Worm (Caenorhabditis elegans) whole organism, L1 larva: ENCODE results near the gene T24C4.2.

Source experiments
- C04F5.9 ChIP-seq: sonication (generic microtip); optimal IDR thresholded peaks from 2 replicates; lab custom pipeline; 2016; ENCODE audit warnings: missing genetic modification characterization, missing compliant biosample characterization
- C34B4.2 ChIP-seq: sonication (generic microtip); optimal IDR thresholded peaks from 2 replicates; lab custom pipeline; 2017; ENCODE audit warnings: mild to moderate bottlenecking, missing genetic modification characterization, missing compliant biosample characterization
- F16B12.6 ChIP-seq: fragments of 150-350 bp; optimal IDR thresholded peaks from 2 replicates; lab custom pipeline; 2014; ENCODE audit warnings: missing biosample characterization, missing genetic modification characterization
- ama-1 ChIP-seq: fragments of 150-350 bp; optimal IDR thresholded peaks from 2 replicates; lab custom pipeline; 2014
- blmp-1 ChIP-seq: fragments of 150-350 bp; optimal IDR thresholded peaks from 2 replicates; lab custom pipeline; 2014; ENCODE audit warnings: missing biosample characterization, missing genetic modification characterization
- ceh-63 ChIP-seq: fragments of 200-800 bp; sonication (Bioruptor generic); optimal IDR thresholded peaks from 2 replicates; lab custom pipeline; 2018; ENCODE audit warnings: mild to moderate bottlenecking, missing genetic modification characterization, missing compliant biosample characterization
- ceh-82 ChIP-seq, 3 experiments: fragments of 150-350 bp in 1 of 3; sonication (generic microtip) in 2 of 3; optimal IDR thresholded peaks; 2 replicates each; lab custom pipeline; 2014 to 2017; ENCODE audit warnings: missing biosample characterization in 3 of 3, missing genetic modification characterization in 3 of 3
- ceh-90 ChIP-seq: sonication (generic microtip); optimal IDR thresholded peaks from 2 replicates; lab custom pipeline; 2016; ENCODE audit warnings: missing genetic modification characterization, missing compliant biosample characterization
- ces-1 ChIP-seq: fragments of 150-350 bp; optimal IDR thresholded peaks from 2 replicates; lab custom pipeline; 2014; ENCODE audit warnings: missing biosample characterization, missing genetic modification reagents, missing genetic modification characterization
- efl-1 ChIP-seq, 4 experiments: fragments of 150-350 bp; optimal IDR thresholded peaks in 3 of 4; peaks in 1 of 4; 1 replicate in 1 of 4; 2 replicates in 3 of 4; lab custom pipeline; 2014; ENCODE audit warnings: missing biosample characterization in 2 of 4, missing genetic modification characterization in 2 of 4, missing genetic modification reagents in 2 of 4
- egl-13 ChIP-seq: sonication (generic microtip); optimal IDR thresholded peaks from 2 replicates; lab custom pipeline; 2016; ENCODE audit warnings: missing genotype, missing genetic modification reagents, missing genetic modification characterization, missing compliant biosample characterization
- elt-2 ChIP-seq: sonication (generic microtip); optimal IDR thresholded peaks from 2 replicates; lab custom pipeline; 2016; ENCODE audit warnings: missing genetic modification characterization, mild to moderate bottlenecking, inconsistent platforms, missing compliant biosample characterization, missing genetic modification reagents
- elt-3 ChIP-seq, 6 experiments: fragments of 150-350 bp in 1 of 6; sonication (generic microtip); optimal IDR thresholded peaks; 2 replicates each; lab custom pipeline; 2017 to 2018; ENCODE audit warnings: missing biosample characterization in 6 of 6, missing genetic modification characterization in 6 of 6, inconsistent platforms in 1 of 6
- fos-1 ChIP-seq: fragments of 150-350 bp; optimal IDR thresholded peaks from 2 replicates; lab custom pipeline; 2014; ENCODE audit warnings: missing biosample characterization, missing genetic modification characterization
- hlh-17 ChIP-seq: fragments of 200-800 bp; sonication (Bioruptor generic); optimal IDR thresholded peaks from 2 replicates; lab custom pipeline; 2018; ENCODE audit warnings: missing genetic modification characterization, mild to moderate bottlenecking, missing compliant biosample characterization, moderate library complexity, borderline replicate concordance
- hpl-2 ChIP-seq: fragments of 150-350 bp; optimal IDR thresholded peaks from 2 replicates; lab custom pipeline; 2014; ENCODE audit warnings: missing biosample characterization, missing genetic modification reagents, missing genetic modification characterization
- irx-1 ChIP-seq: sonication (generic microtip); optimal IDR thresholded peaks from 2 replicates; lab custom pipeline; 2016; ENCODE audit warnings: missing genetic modification characterization, missing compliant biosample characterization
- isw-1 ChIP-seq: fragments of 200-800 bp; sonication (Bioruptor generic); IDR thresholded peaks from 2 replicates; pipeline ENCODE4 v1.3.6; 2022; ENCODE audit warnings: missing genetic modification characterization, missing compliant biosample characterization
- jun-1 ChIP-seq: fragments of 150-350 bp; optimal IDR thresholded peaks from 2 replicates; lab custom pipeline; 2014; ENCODE audit warnings: missing biosample characterization, missing genetic modification reagents, missing genetic modification characterization
- lin-14 ChIP-seq: fragments of 200-800 bp; sonication (Bioruptor generic); optimal IDR thresholded peaks from 2 replicates; lab custom pipeline; 2018; ENCODE audit warnings: mild to moderate bottlenecking, missing genetic modification characterization, moderate library complexity, missing compliant biosample characterization
- lin-39 ChIP-seq: fragments of 150-350 bp; optimal IDR thresholded peaks from 2 replicates; lab custom pipeline; 2014; ENCODE audit warnings: missing biosample characterization, missing genetic modification reagents, missing genetic modification characterization
- lsy-2 ChIP-seq, 2 experiments: fragments of 150-350 bp; optimal IDR thresholded peaks; 2 replicates each; lab custom pipeline; 2014; ENCODE audit warnings: missing biosample characterization in 2 of 2, missing genetic modification characterization in 2 of 2
- mdl-1 ChIP-seq, 2 experiments: fragments of 150-350 bp; optimal IDR thresholded peaks; 2 replicates each; lab custom pipeline; 2014 to 2017; ENCODE audit warnings: missing biosample characterization in 2 of 2, missing genetic modification characterization in 2 of 2, inconsistent platforms in 1 of 2
- nhr-20 ChIP-seq: sonication (generic microtip); optimal IDR thresholded peaks from 2 replicates; lab custom pipeline; 2016; ENCODE audit warnings: mild to moderate bottlenecking, missing genetic modification characterization, missing compliant biosample characterization
- nhr-28 ChIP-seq: fragments of 150-350 bp; optimal IDR thresholded peaks from 2 replicates; lab custom pipeline; 2014; ENCODE audit warnings: missing biosample characterization, missing genetic modification characterization
- nhr-76 ChIP-seq: sonication (generic microtip); optimal IDR thresholded peaks from 2 replicates; lab custom pipeline; 2017; ENCODE audit warnings: missing biosample characterization, missing genetic modification characterization
- pag-3 ChIP-seq: sonication (generic microtip); optimal IDR thresholded peaks from 2 replicates; lab custom pipeline; 2017; ENCODE audit warnings: missing genetic modification characterization, mild to moderate bottlenecking, missing compliant biosample characterization, antibody characterized with exemption, borderline replicate concordance; ENCODE audit not compliant: insufficient read depth
- pax-3 ChIP-seq: fragments of 200-800 bp; sonication (Bioruptor generic); optimal IDR thresholded peaks from 2 replicates; lab custom pipeline; 2018; ENCODE audit warnings: mild to moderate bottlenecking, missing genetic modification characterization, moderate library complexity, missing compliant biosample characterization
- rnt-1 ChIP-seq: sonication (generic microtip); optimal IDR thresholded peaks from 2 replicates; lab custom pipeline; 2016; ENCODE audit warnings: mild to moderate bottlenecking, missing genetic modification characterization, moderate library complexity, missing compliant biosample characterization
- snpc-4 ChIP-seq: fragments of 150-350 bp; optimal IDR thresholded peaks from 2 replicates; lab custom pipeline; 2014; ENCODE audit warnings: missing biosample characterization, missing genetic modification characterization
- snu-23 ChIP-seq: sonication (generic microtip); optimal IDR thresholded peaks from 2 replicates; lab custom pipeline; 2016; ENCODE audit warnings: missing genetic modification characterization, missing compliant biosample characterization
- sox-4 ChIP-seq: sonication (generic microtip); optimal IDR thresholded peaks from 2 replicates; lab custom pipeline; 2016; ENCODE audit warnings: missing genetic modification characterization, missing compliant biosample characterization
- sptf-1 ChIP-seq: fragments of 150-350 bp; optimal IDR thresholded peaks from 2 replicates; lab custom pipeline; 2014; ENCODE audit warnings: missing biosample characterization, missing genetic modification characterization
- tbx-2 ChIP-seq: sonication (generic microtip); optimal IDR thresholded peaks from 2 replicates; lab custom pipeline; 2016; ENCODE audit warnings: missing genetic modification characterization, missing compliant biosample characterization
- unc-130 ChIP-seq: fragments of 150-350 bp; optimal IDR thresholded peaks from 2 replicates; lab custom pipeline; 2017; ENCODE audit warnings: missing biosample characterization, missing genetic modification characterization, inconsistent platforms
- unc-62 ChIP-seq: fragments of 150-350 bp; optimal IDR thresholded peaks from 2 replicates; lab custom pipeline; 2014; ENCODE audit warnings: missing biosample characterization, missing genetic modification reagents, missing genetic modification characterization
- unc-98 ChIP-seq: fragments of 200-800 bp; sonication (Bioruptor generic); IDR thresholded peaks from 2 replicates; pipeline ENCODE4 v1.3.6; 2022; ENCODE audit warnings: missing genetic modification characterization, missing compliant biosample characterization
- xbp-1 ChIP-seq: sonication (generic microtip); optimal IDR thresholded peaks from 2 replicates; lab custom pipeline; 2016; ENCODE audit warnings: missing genetic modification characterization, missing compliant biosample characterization
- ztf-11 ChIP-seq, 2 experiments: sonication (generic microtip); optimal IDR thresholded peaks; 2 replicates each; lab custom pipeline; 2016 to 2017; ENCODE audit warnings: missing genetic modification characterization in 2 of 2, missing biosample characterization in 1 of 2, missing compliant biosample characterization in 1 of 2

Gene T24C4.2

ce11 chrIII:907990-908389 is 38.2 kb upstream of the T24C4.2 start:
- no peak for TF ChIP-seq rnt-1 (tag; lab: Kevin White, UChicago)
- no peak for TF ChIP-seq C34B4.2 (tag; lab: Kevin White, UChicago)
- peak in 1 of 2 experiments; percentile 45 for TF ChIP-seq lsy-2 (tag; optimal IDR thresholded peaks at IDR 0.05; lab: Kevin White, UChicago)
- TF ChIP-seq unc-62 (GFP tag; lab: Kevin White, UChicago), result no peak
- no peak for TF ChIP-seq hlh-17
- TF ChIP-seq ama-1 (lab: Kevin White, UChicago), result no peak
- no peak for TF ChIP-seq isw-1 (GFP tag; lab: Robert Waterston, UW)
- TF ChIP-seq elt-2 (tag; lab: Kevin White, UChicago), result no peak
- TF ChIP-seq ztf-11 (tag; optimal IDR thresholded peaks at IDR 0.05; lab: Kevin White, UChicago), result no peak
- TF ChIP-seq snu-23 (GFP tag; lab: Kevin White, UChicago), result peak; percentile 5
- no peak for TF ChIP-seq tbx-2 (tag; lab: Kevin White, UChicago)
- no peak for TF ChIP-seq ceh-82 (tag; optimal IDR thresholded peaks at IDR 0.05; lab: Kevin White, UChicago)
- no peak for TF ChIP-seq unc-98 (GFP tag; lab: Robert Waterston, UW)
- TF ChIP-seq jun-1, result peak; percentile 71
- no peak for TF ChIP-seq pag-3 (tag; lab: Kevin White, UChicago)
- TF ChIP-seq pax-3, result no peak
- no peak for TF ChIP-seq xbp-1 (tag; lab: Kevin White, UChicago)
- TF ChIP-seq ces-1 (GFP tag; lab: Kevin White, UChicago), result no peak
- no peak for TF ChIP-seq elt-3 (tag; optimal IDR thresholded peaks at IDR 0.05; lab: Kevin White, UChicago)
- no peak for TF ChIP-seq lin-39 (tag; lab: Kevin White, UChicago)
- TF ChIP-seq sox-4 (tag; lab: Kevin White, UChicago), result no peak
- no peak for TF ChIP-seq C04F5.9 (tag; lab: Kevin White, UChicago)
- TF ChIP-seq F16B12.6 (tag; lab: Kevin White, UChicago), result no peak
- no peak for TF ChIP-seq nhr-28
- TF ChIP-seq unc-130, result no peak
- no peak for TF ChIP-seq nhr-76 (tag; lab: Kevin White, UChicago)
- no peak for TF ChIP-seq egl-13 (tag; lab: Kevin White, UChicago)
- TF ChIP-seq lin-14, result peak; percentile 36
- TF ChIP-seq hpl-2 (GFP tag; lab: Kevin White, UChicago), result no peak
- TF ChIP-seq blmp-1 (tag; lab: Kevin White, UChicago), result peak; percentile 61
- peak; percentile 94 for TF ChIP-seq fos-1
- TF ChIP-seq ceh-63 (GFP tag; lab: Kevin White, UChicago), result no peak
- TF ChIP-seq mdl-1 (tag; optimal IDR thresholded peaks at IDR 0.05; lab: Kevin White, UChicago), result no peak
- TF ChIP-seq efl-1 (optimal IDR thresholded peaks at IDR 0.05; lab: Kevin White, UChicago), result peak; percentile 6 to 49
- peak in 1 of 2 experiments; percentile 7 for TF ChIP-seq efl-1 (GFP tag; optimal IDR thresholded peaks at IDR 0.05 in 1 of 2; lab: Kevin White, UChicago)
- no peak for TF ChIP-seq nhr-20 (tag; lab: Kevin White, UChicago)

- TF ChIP-seq efl-1 (optimal IDR thresholded peaks at IDR 0.05; lab: Kevin White, UChicago) (no peak), efl-1 (GFP tag; optimal IDR thresholded peaks at IDR 0.05 in 1 of 2; lab: Kevin White, UChicago) (peak in 1 of 2 experiments; percentile 71), sptf-1 (tag; lab: Kevin White, UChicago) (no peak), ceh-90 (tag; lab: Kevin White, UChicago) (no peak), C04F5.9 (tag; lab: Kevin White, UChicago) (no peak), irx-1 (tag; lab: Kevin White, UChicago) (no peak), snpc-4 (tag; lab: Kevin White, UChicago) (no peak)
Measured at ce11 chrIII:907311-907710, 37.5 kb upstream of the T24C4.2 start, which contains the start of gene F23H11.4. TSS of gene F23H11.4 (minus strand) at chrIII:907539.
